Fruit fly (Drosophila melanogaster) whole organism: Measurements from ENCODE around the gene CG7650.

ENCODE experiments used
- CG8478 ChIP-seq: fragments of >200 bp; optimal IDR thresholded peaks from 2 replicates; lab custom pipeline; 2018; ENCODE audit warnings: inconsistent platforms
- EcR ChIP-seq, 2 experiments: fragments of >200 bp; optimal IDR thresholded peaks; 2 replicates each; lab custom pipeline; 2017; ENCODE audit warnings: missing biosample characterization in 2 of 2, missing genetic modification characterization in 2 of 2, missing genetic modification reagents in 2 of 2
- psq ChIP-seq: fragments of >200 bp; optimal IDR thresholded peaks from 2 replicates; lab custom pipeline; 2017
- usp ChIP-seq: fragments of >200 bp; optimal IDR thresholded peaks from 2 replicates; lab custom pipeline; 2017; ENCODE audit warnings: missing biosample characterization, missing genetic modification characterization, mixed read lengths

- no peak for TF ChIP-seq CG8478 (lab: Kevin White, UChicago)
- TF ChIP-seq usp (GFP tag; lab: Kevin White, UChicago): no peak
- no peak for TF ChIP-seq psq (lab: Kevin White, UChicago)
- TF ChIP-seq EcR (GFP tag; optimal IDR thresholded peaks at IDR 0.05; lab: Kevin White, UChicago): no peak
These were observed 47.5 kb downstream of the CG7650 start for dm6 chr3L:15562727-15563057.
